Worm (Caenorhabditis elegans) whole organism, mixed stage, embryonic: ENCODE measurements around the gene vav-1.
A peak's percentile ranks its signal among the peaks of the same experiment; 100 is the strongest.

Experiments
- M03D4.4 ChIP-seq: sonication (generic microtip); optimal IDR thresholded peaks from 2 replicates; lab custom pipeline; 2017; ENCODE audit warnings: mild to moderate bottlenecking, missing genetic modification characterization, missing compliant biosample characterization
- bed-3 ChIP-seq: fragments of 200-800 bp; sonication (Bioruptor generic); optimal IDR thresholded peaks from 3 replicates; lab custom pipeline; 2018; ENCODE audit warnings: mild to moderate bottlenecking, missing genetic modification characterization, moderate library complexity, missing compliant biosample characterization
- blmp-1 ChIP-seq: fragments of 150-350 bp; optimal IDR thresholded peaks from 2 replicates; lab custom pipeline; 2014; ENCODE audit warnings: missing biosample characterization, missing genetic modification characterization
- ceh-39 ChIP-seq: fragments of 150-350 bp; optimal IDR thresholded peaks from 2 replicates; lab custom pipeline; 2014; ENCODE audit warnings: missing biosample characterization, missing genetic modification characterization
- ceh-43 ChIP-seq: fragments of 200-800 bp; sonication (Bioruptor generic); optimal IDR thresholded peaks from 2 replicates; lab custom pipeline; 2018; ENCODE audit warnings: mild to moderate bottlenecking, missing genetic modification characterization, moderate library complexity, missing compliant biosample characterization
- ceh-83 ChIP-seq: fragments of 200-800 bp; sonication (Bioruptor generic); optimal IDR thresholded peaks from 2 replicates; lab custom pipeline; 2018; ENCODE audit warnings: mild to moderate bottlenecking, missing genetic modification characterization, missing compliant biosample characterization
- ces-1 ChIP-seq: fragments of 150-350 bp; optimal IDR thresholded peaks from 2 replicates; lab custom pipeline; 2014; ENCODE audit warnings: missing biosample characterization, missing genetic modification reagents, missing genetic modification characterization
- drap-1 ChIP-seq: fragments of 200-800 bp; sonication (Bioruptor generic); optimal IDR thresholded peaks from 3 replicates; lab custom pipeline; 2018; ENCODE audit warnings: mild to moderate bottlenecking, missing genetic modification characterization, missing compliant biosample characterization
- elt-1 ChIP-seq: sonication (generic microtip); optimal IDR thresholded peaks from 2 replicates; lab custom pipeline; 2017; ENCODE audit warnings: missing genetic modification characterization, mild to moderate bottlenecking, missing compliant biosample characterization, antibody characterized with exemption, moderate library complexity, borderline replicate concordance; ENCODE audit not compliant: insufficient read depth
- elt-3 ChIP-seq: fragments of 150-350 bp; optimal IDR thresholded peaks from 2 replicates; lab custom pipeline; 2014; ENCODE audit warnings: missing biosample characterization, missing genetic modification characterization
- flh-1 ChIP-seq: fragments of 200-800 bp; sonication (Bioruptor generic); optimal IDR thresholded peaks from 2 replicates; lab custom pipeline; 2018; ENCODE audit warnings: mild to moderate bottlenecking, missing genetic modification characterization, moderate library complexity, missing compliant biosample characterization
- ham-2 ChIP-seq: fragments of 200-800 bp; sonication (Bioruptor generic); optimal IDR thresholded peaks from 2 replicates; lab custom pipeline; 2018; ENCODE audit warnings: mild to moderate bottlenecking, missing genetic modification characterization, missing compliant biosample characterization
- hlh-1 ChIP-seq: fragments of 150-350 bp; optimal IDR thresholded peaks from 2 replicates; lab custom pipeline; 2014; ENCODE audit warnings: missing biosample characterization, missing genetic modification reagents, missing genetic modification characterization
- lin-13 ChIP-seq: fragments of 150-350 bp; optimal IDR thresholded peaks from 2 replicates; lab custom pipeline; 2014; ENCODE audit warnings: missing biosample characterization, missing genetic modification characterization
- mab-5 ChIP-seq: fragments of 150-350 bp; optimal IDR thresholded peaks from 2 replicates; lab custom pipeline; 2014; ENCODE audit warnings: missing biosample characterization, missing genetic modification characterization
- mep-1 ChIP-seq: fragments of 150-350 bp; optimal IDR thresholded peaks from 2 replicates; lab custom pipeline; 2017; ENCODE audit warnings: missing biosample characterization, missing genetic modification reagents, missing genetic modification characterization, inconsistent platforms
- mls-2 ChIP-seq: sonication (generic microtip); optimal IDR thresholded peaks from 2 replicates; lab custom pipeline; 2016; ENCODE audit warnings: mild to moderate bottlenecking, missing genetic modification characterization, moderate library complexity, missing compliant biosample characterization
- nhr-12 ChIP-seq: fragments of 150-350 bp; optimal IDR thresholded peaks from 2 replicates; lab custom pipeline; 2014; ENCODE audit warnings: missing biosample characterization, missing genetic modification characterization
- nhr-2 ChIP-seq: fragments of 150-350 bp; optimal IDR thresholded peaks from 2 replicates; lab custom pipeline; 2014; ENCODE audit warnings: missing biosample characterization, missing genetic modification characterization
- nhr-237 ChIP-seq: fragments of 150-350 bp; optimal IDR thresholded peaks from 2 replicates; lab custom pipeline; 2014; ENCODE audit warnings: missing biosample characterization, missing genetic modification characterization
- nhr-28 ChIP-seq: fragments of 150-350 bp; optimal IDR thresholded peaks from 2 replicates; lab custom pipeline; 2014; ENCODE audit warnings: missing biosample characterization, missing genetic modification characterization
- nhr-76 ChIP-seq: sonication (generic microtip); optimal IDR thresholded peaks from 2 replicates; lab custom pipeline; 2017; ENCODE audit warnings: missing biosample characterization, missing genetic modification characterization
- pha-4 ChIP-seq: fragments of 150-350 bp; optimal IDR thresholded peaks from 2 replicates; lab custom pipeline; 2018; ENCODE audit warnings: missing biosample characterization, missing genetic modification reagents, missing genetic modification characterization
- sem-2 ChIP-seq: fragments of 200-800 bp; sonication (Bioruptor generic); optimal IDR thresholded peaks from 2 replicates; lab custom pipeline; 2018; ENCODE audit warnings: mild to moderate bottlenecking, missing genetic modification characterization, missing compliant biosample characterization
- snpc-4 ChIP-seq: fragments of 150-350 bp; optimal IDR thresholded peaks from 2 replicates; lab custom pipeline; 2014; ENCODE audit warnings: missing biosample characterization, missing genetic modification characterization
- tbx-8 ChIP-seq: fragments of 200-800 bp; sonication (Bioruptor generic); optimal IDR thresholded peaks from 2 replicates; lab custom pipeline; 2018; ENCODE audit warnings: mild to moderate bottlenecking, missing genetic modification characterization, moderate library complexity, missing compliant biosample characterization
- unc-120 ChIP-seq: sonication (generic microtip); optimal IDR thresholded peaks from 2 replicates; lab custom pipeline; 2017; ENCODE audit warnings: missing genetic modification characterization, missing compliant biosample characterization; ENCODE audit not compliant: poor library complexity, severe bottlenecking
- unc-39 ChIP-seq: fragments of 150-350 bp; optimal IDR thresholded peaks from 2 replicates; lab custom pipeline; 2014; ENCODE audit warnings: missing biosample characterization, missing genetic modification characterization
- unc-62 ChIP-seq: fragments of 150-350 bp; optimal IDR thresholded peaks from 2 replicates; lab custom pipeline; 2014; ENCODE audit warnings: missing biosample characterization, missing genetic modification reagents, missing genetic modification characterization
- zip-8 ChIP-seq: fragments of 150-350 bp; optimal IDR thresholded peaks from 2 replicates; lab custom pipeline; 2014; ENCODE audit warnings: missing biosample characterization, missing genetic modification characterization
- ztf-11 ChIP-seq: fragments of 150-350 bp; optimal IDR thresholded peaks from 2 replicates; lab custom pipeline; 2014; ENCODE audit warnings: missing biosample characterization, missing genetic modification characterization

The vav-1 gene

DNA sequence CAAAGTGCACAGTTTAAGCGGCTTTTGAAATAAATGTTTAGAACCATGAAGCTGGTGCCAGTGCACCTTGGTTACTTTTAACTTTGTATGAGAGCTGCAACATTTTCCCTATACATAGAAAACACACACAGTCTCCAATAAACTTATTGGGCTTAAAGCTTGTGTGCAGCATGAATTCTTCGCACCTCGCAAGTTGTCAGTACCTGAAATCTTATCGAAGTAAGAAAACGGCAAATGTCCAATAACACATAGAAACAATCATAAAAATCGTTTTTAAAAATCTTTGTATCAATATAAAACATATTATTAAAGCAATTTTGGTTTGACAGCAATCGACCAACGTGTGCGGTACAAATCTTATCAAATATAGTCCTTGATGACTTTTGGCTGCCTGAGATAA, 36.4 kb upstream of the vav-1 start:
- no peak for TF ChIP-seq ztf-11 (tag; lab: Kevin White, UChicago)
- no peak for TF ChIP-seq unc-62 (GFP tag; lab: Kevin White, UChicago)
- TF ChIP-seq flh-1 = no peak
- TF ChIP-seq mls-2 = no peak
- TF ChIP-seq nhr-237 = no peak
- TF ChIP-seq sem-2 (GFP tag; lab: Kevin White, UChicago) = no peak
- TF ChIP-seq bed-3 (GFP tag; lab: Kevin White, UChicago) = no peak
- no peak for TF ChIP-seq snpc-4
- TF ChIP-seq nhr-12 = no peak
- TF ChIP-seq zip-8 = no peak
- no peak for TF ChIP-seq ceh-43 (GFP tag; lab: Kevin White, UChicago)
- no peak for TF ChIP-seq drap-1 (GFP tag; lab: Kevin White, UChicago)
- no peak for TF ChIP-seq lin-13 (tag; lab: Kevin White, UChicago)
- TF ChIP-seq elt-1 = no peak
- no peak for TF ChIP-seq hlh-1 (tag; lab: Kevin White, UChicago)

DNA sequence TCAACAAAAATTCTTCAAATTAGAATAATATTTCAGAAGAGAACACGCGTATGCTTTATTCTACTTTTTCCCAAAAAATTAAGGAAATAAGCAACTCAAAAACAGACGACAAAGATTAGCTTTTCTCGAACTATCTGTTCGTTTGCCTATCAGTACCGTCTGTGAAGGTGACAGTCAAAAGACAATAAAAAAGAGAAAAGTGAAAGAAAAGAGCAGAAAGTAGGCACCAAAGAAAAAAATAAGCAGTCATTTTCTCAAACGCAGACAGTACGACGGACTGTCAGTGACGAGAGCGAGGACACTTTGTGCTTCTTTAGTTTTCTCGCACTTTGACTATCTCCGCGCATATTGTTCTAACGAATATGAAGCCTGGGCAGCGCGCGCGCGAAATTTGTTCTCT, 34.6 kb upstream of the vav-1 start:
- TF ChIP-seq ham-2 (GFP tag; lab: Kevin White, UChicago) (no peak), unc-39 (tag; lab: Kevin White, UChicago) (no peak), mab-5 (tag; lab: Kevin White, UChicago) (no peak), sem-2 (GFP tag; lab: Kevin White, UChicago) (no peak), ceh-43 (GFP tag; lab: Kevin White, UChicago) (no peak), blmp-1 (tag; lab: Kevin White, UChicago) (no peak), snpc-4 (no peak), zip-8 (no peak), elt-3 (tag; lab: Kevin White, UChicago) (no peak), pha-4 (tag; lab: Kevin White, UChicago) (no peak)

DNA sequence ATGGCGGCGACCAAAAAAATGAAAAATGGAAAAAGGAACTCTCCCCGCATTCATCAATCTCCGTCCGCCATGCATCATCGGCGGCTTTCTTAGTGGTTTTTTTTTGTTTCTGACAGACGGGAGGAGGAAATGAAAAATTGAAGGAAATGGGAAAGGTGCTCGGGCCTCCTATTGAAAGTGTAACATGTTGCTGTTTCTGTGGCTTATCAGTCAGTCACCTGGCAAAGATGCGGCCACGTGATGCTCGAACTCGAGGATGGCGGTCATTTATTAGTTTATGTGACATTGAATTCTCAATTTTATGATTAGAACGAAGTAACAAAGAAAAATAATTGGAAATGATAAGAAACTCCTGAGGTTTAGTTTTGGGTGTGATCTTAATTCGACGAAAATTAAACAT, 32.7 kb upstream of the vav-1 start:
- TF ChIP-seq unc-120 = peak; percentile 28
- no peak for TF ChIP-seq nhr-28 (tag; lab: Kevin White, UChicago)
- peak; percentile 72 for TF ChIP-seq hlh-1 (tag; lab: Kevin White, UChicago)

DNA sequence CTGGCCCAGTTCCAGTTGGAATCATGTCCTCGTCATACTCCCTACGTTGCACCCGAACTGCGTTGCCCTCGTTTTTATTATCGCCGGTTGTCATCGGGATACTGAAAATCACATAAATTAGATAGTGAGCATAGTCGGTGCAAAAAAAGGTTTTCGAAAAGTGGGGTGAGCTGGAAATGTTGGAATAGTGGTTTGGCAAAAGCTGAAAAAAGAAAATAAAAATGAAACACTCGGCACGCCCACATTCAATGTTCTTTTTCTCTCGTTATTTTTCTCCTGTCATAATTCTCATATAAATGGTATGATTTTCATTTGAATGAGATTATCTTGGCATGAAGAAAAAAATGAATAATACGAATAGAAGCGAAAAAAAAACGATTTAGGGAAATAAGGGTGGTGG, 32.3 kb upstream of the vav-1 start, which contains the start of gene F18G5.6:
Gene F18G5.6 (minus strand): TSS at position 101 of the 400 bp plus-strand sequence.
- TF ChIP-seq lin-13 (tag; lab: Kevin White, UChicago) = no peak
- TF ChIP-seq bed-3 (GFP tag; lab: Kevin White, UChicago) = no peak
- TF ChIP-seq flh-1 = no peak
- no peak for TF ChIP-seq unc-39 (tag; lab: Kevin White, UChicago)
- TF ChIP-seq M03D4.4 (tag; lab: Kevin White, UChicago) = no peak
- TF ChIP-seq ces-1 (GFP tag; lab: Kevin White, UChicago) = no peak
- TF ChIP-seq mab-5 (tag; lab: Kevin White, UChicago) = no peak
- no peak for TF ChIP-seq snpc-4
- no peak for TF ChIP-seq ceh-39 (tag; lab: Kevin White, UChicago)
- TF ChIP-seq elt-1 = no peak
- TF ChIP-seq, all 35 proteins: peak for 0

DNA sequence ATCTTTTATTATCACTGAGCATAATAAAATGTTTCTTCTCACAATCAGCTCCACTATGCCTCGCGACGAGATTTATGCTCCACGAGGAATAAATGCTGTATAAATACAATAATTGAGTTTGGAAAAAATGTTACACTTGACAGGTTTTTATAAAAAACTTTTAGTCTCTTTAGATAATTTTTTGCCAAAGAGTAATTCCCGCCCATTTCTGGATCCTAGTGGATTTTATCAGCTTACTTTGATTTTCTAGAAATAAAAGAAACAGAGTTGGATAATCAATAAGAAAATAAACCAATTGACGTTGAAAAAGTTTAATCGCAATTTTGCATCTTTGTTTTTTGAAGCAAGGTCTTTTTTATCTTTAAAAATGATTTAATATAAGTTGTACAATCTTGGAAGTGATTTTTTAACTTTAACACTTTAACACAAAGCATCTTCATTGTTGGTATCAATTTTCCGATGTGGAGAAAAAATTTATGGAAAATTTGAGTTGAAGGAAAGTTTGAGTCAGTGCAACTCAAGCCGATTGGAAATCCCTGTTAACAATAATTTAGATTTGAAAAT, 29.8 kb upstream of the vav-1 start:
- TF ChIP-seq ceh-43 (GFP tag; lab: Kevin White, UChicago) (no peak), blmp-1 (tag; lab: Kevin White, UChicago) (no peak)

DNA sequence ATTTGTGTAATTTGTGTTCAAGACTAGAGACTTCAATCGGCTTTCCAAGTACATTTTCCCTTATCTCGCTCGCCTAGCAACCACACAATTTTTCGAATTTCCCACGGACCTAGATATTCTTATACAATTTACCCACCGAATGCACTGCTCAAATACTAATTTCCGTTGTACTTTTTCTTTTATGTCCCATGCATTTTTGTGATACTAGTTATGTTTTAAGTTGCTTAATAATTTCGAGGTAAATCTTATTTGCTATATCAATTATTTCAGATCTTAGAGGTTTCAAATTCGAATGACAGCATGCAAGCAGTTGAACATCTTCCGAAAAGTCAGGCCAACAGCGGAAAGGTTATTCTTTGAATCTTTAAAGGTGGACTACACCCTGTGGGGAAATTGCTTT, 27.6 kb upstream of the vav-1 start, which contains the start of gene F18G5.1:
Gene F18G5.1 (plus strand): TSS at position 301 of the 400 bp plus-strand sequence.
- no peak for TF ChIP-seq M03D4.4 (tag; lab: Kevin White, UChicago)
- no peak for TF ChIP-seq drap-1 (GFP tag; lab: Kevin White, UChicago)
- no peak for TF ChIP-seq bed-3 (GFP tag; lab: Kevin White, UChicago)
- TF ChIP-seq sem-2 (GFP tag; lab: Kevin White, UChicago) = no peak
- no peak for TF ChIP-seq unc-62 (GFP tag; lab: Kevin White, UChicago)
- TF ChIP-seq nhr-76 = no peak
- TF ChIP-seq nhr-2 (tag; lab: Kevin White, UChicago) = no peak
- no peak for TF ChIP-seq ceh-39 (tag; lab: Kevin White, UChicago)
- no peak for TF ChIP-seq zip-8
- TF ChIP-seq ceh-83 (GFP tag; lab: Kevin White, UChicago) = no peak
- TF ChIP-seq pha-4 (tag; lab: Kevin White, UChicago) = no peak
- no peak for TF ChIP-seq elt-3 (tag; lab: Kevin White, UChicago)
- no peak for TF ChIP-seq tbx-8 (GFP tag; lab: Kevin White, UChicago)
- TF ChIP-seq mab-5 (tag; lab: Kevin White, UChicago) = no peak
- TF ChIP-seq mls-2 = no peak
- TF ChIP-seq ztf-11 (tag; lab: Kevin White, UChicago) = no peak
- no peak for TF ChIP-seq mep-1 (tag; lab: Kevin White, UChicago)
- no peak for TF ChIP-seq nhr-237
